Fruit fly (Drosophila melanogaster): ENCODE measurements around the gene CG43783.
A peak's percentile ranks its signal among the peaks of the same experiment; 100 is the strongest.

CG43783 gene

dm6 chr3L:8950955-8951354 is 3.1 kb downstream of the CG43783 start (continued):
- TF ChIP-seq CG17802 (tag; optimal IDR thresholded peaks at IDR 0.05) = no peak
- no peak for TF ChIP-seq oc (tag; optimal IDR thresholded peaks at IDR 0.05)
- TF ChIP-seq Myb (GFP tag; optimal IDR thresholded peaks at IDR 0.05) = no peak
- TF ChIP-seq Trl (optimal IDR thresholded peaks at IDR 0.05) = no peak
- no peak for TF ChIP-seq Trl (GFP tag; optimal IDR thresholded peaks at IDR 0.05)
- no peak for TF ChIP-seq CG16863 (GFP tag; optimal IDR thresholded peaks at IDR 0.05)
- TF ChIP-seq Doc3 (GFP tag; IDR thresholded peaks at IDR 0.05; ENCODE audit: partially characterized antibody) = no peak
- no peak for TF ChIP-seq disco-r (GFP tag; optimal IDR thresholded peaks at IDR 0.05)
- TF ChIP-seq tna (GFP tag; IDR thresholded peaks at IDR 0.05; ENCODE audit: partially characterized antibody) = no peak
- peak; percentile 20 for TF ChIP-seq dmrt11E (tag; optimal IDR thresholded peaks at IDR 0.05)
- TF ChIP-seq Hmr (GFP tag; optimal IDR thresholded peaks at IDR 0.05) = peak; percentile 56
- TF ChIP-seq corto (GFP tag; optimal IDR thresholded peaks at IDR 0.05) = no peak
- TF ChIP-seq CG12071 (GFP tag; optimal IDR thresholded peaks at IDR 0.05) = no peak
- no peak for TF ChIP-seq pzg (GFP tag; optimal IDR thresholded peaks at IDR 0.05)
- no peak for TF ChIP-seq p53 (GFP tag; optimal IDR thresholded peaks at IDR 0.05)
- TF ChIP-seq otp (GFP tag; IDR thresholded peaks at IDR 0.05) = no peak
- peak; percentile 57 for TF ChIP-seq CG13894 (tag; optimal IDR thresholded peaks at IDR 0.05)
- TF ChIP-seq zen (tag; optimal IDR thresholded peaks at IDR 0.05) = no peak
- TF ChIP-seq bsh (GFP tag; optimal IDR thresholded peaks at IDR 0.05) = peak in 1 of 2 experiments; percentile 62
- TF ChIP-seq shn (GFP tag; optimal IDR thresholded peaks at IDR 0.05) = no peak
- peak; percentile 26 for TF ChIP-seq CG5180 (GFP tag; optimal IDR thresholded peaks at IDR 0.05)
- no peak for TF ChIP-seq CG1603 (tag; optimal IDR thresholded peaks at IDR 0.05)
- TF ChIP-seq Tbp (GFP tag; optimal IDR thresholded peaks at IDR 0.05) = no peak
- no peak for TF ChIP-seq Atf-2 (GFP tag; optimal IDR thresholded peaks at IDR 0.05)
- TF ChIP-seq scrt (GFP tag; optimal IDR thresholded peaks at IDR 0.05) = peak; percentile 28
- no peak for TF ChIP-seq crc (GFP tag; optimal IDR thresholded peaks at IDR 0.05)
- TF ChIP-seq CG7928 (GFP tag; optimal IDR thresholded peaks at IDR 0.05) = no peak
- TF ChIP-seq BEAF-32 (GFP tag; optimal IDR thresholded peaks at IDR 0.05) = no peak
- TF ChIP-seq CG8281 (tag; optimal IDR thresholded peaks at IDR 0.05) = no peak
- no peak for TF ChIP-seq Antp (GFP tag; optimal IDR thresholded peaks at IDR 0.05)
- TF ChIP-seq eve (GFP tag; optimal IDR thresholded peaks at IDR 0.05) = no peak
- TF ChIP-seq CG1529 (GFP tag; optimal IDR thresholded peaks at IDR 0.05) = peak; percentile 15
- no peak for TF ChIP-seq C15 (GFP tag; IDR thresholded peaks at IDR 0.05)
- no peak for TF ChIP-seq Adf1 (GFP tag; IDR thresholded peaks at IDR 0.05)
- TF ChIP-seq lmd (GFP tag; IDR thresholded peaks at IDR 0.05) = peak; percentile 28; the same call in 1 of the 2 replicates
- no peak for TF ChIP-seq Hr39 (optimal IDR thresholded peaks at IDR 0.05)
- TF ChIP-seq CG10959 (GFP tag; IDR thresholded peaks at IDR 0.05) = no peak
- TF ChIP-seq CG11093 (GFP tag; IDR thresholded peaks at IDR 0.05) = no peak
- no peak for TF ChIP-seq mld (GFP tag; IDR thresholded peaks at IDR 0.05; ENCODE audit: partially characterized antibody)
- no peak for TF ChIP-seq CG31224 (GFP tag; IDR thresholded peaks at IDR 0.05)
- TF ChIP-seq toy (GFP tag; IDR thresholded peaks at IDR 0.05) = no peak
- TF ChIP-seq CG12155 (GFP tag; optimal IDR thresholded peaks at IDR 0.05) = no peak
- no peak for TF ChIP-seq CG1792 (GFP tag; optimal IDR thresholded peaks at IDR 0.05)
- no peak for TF ChIP-seq lbe (GFP tag; optimal IDR thresholded peaks at IDR 0.05)
- no peak for TF ChIP-seq CkIIα-i1 (GFP tag; IDR thresholded peaks at IDR 0.05)
- no peak for TF ChIP-seq unc-4 (GFP tag; IDR thresholded peaks at IDR 0.05; ENCODE audit: partially characterized antibody)
- TF ChIP-seq cg (GFP tag; optimal IDR thresholded peaks at IDR 0.05) = no peak
- no peak for TF ChIP-seq NFAT (GFP tag; IDR thresholded peaks at IDR 0.05)
- TF ChIP-seq ap (GFP tag; IDR thresholded peaks at IDR 0.05) = no peak
- no peak for TF ChIP-seq dm (GFP tag; optimal IDR thresholded peaks at IDR 0.05)
- TF ChIP-seq CG10543 (GFP tag; optimal IDR thresholded peaks at IDR 0.05) = no peak
- no peak for TF ChIP-seq sna (GFP tag; IDR thresholded peaks at IDR 0.05; ENCODE audit: partially characterized antibody)

All from whole organism, embryonic.